Worm (Caenorhabditis elegans) whole organism, L4/young adult: Measurements from ENCODE around the gene srx-41.
"Not testable (repeated sequence)": the region's sequence is repeated elsewhere in the genome, so short reads cannot be mapped to it uniquely, and the experiment has no call there.

ENCODE experiments used
- W03F9.2 ChIP-seq: fragments of 150-350 bp; optimal IDR thresholded peaks from 2 replicates; lab custom pipeline; 2014; ENCODE audit warnings: missing biosample characterization, missing genetic modification characterization
- dao-5 ChIP-seq: sonication (generic microtip); optimal IDR thresholded peaks from 2 replicates; lab custom pipeline; 2016; ENCODE audit warnings: missing genotype, missing genetic modification characterization, moderate library complexity, missing compliant biosample characterization
- him-1 ChIP-seq: sonication (generic microtip); optimal IDR thresholded peaks from 2 replicates; lab custom pipeline; 2016; ENCODE audit warnings: missing genotype, missing genetic modification reagents, missing genetic modification characterization, missing compliant biosample characterization

Gene srx-41

DNA sequence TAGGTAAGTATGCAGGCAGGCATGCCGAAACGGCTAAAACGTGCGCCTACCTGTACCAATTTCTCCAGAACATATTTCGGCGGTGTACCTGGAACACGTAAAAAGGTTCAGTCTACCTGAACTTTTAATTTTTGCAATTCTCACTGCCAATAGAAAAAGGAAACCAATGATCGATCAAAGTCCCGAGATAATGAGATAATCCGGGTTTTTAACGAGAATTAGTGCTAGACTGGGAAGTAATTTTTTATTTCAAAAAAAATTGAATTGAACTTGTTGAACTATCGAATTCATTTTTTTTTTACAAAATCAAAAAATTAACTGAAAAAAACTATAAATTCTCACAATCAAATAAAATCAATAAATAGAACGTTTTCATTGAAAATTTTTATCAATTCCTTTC, 36.4 kb downstream of the srx-41 start, which contains the start of gene T22F3.7:
Gene T22F3.7 (minus strand): TSS at position 101 of the 400 bp plus-strand sequence.
- TF ChIP-seq dao-5 (tag; lab: Kevin White, UChicago) (no peak), him-1 (tag; lab: Kevin White, UChicago) (no peak), W03F9.2 (no peak)

DNA sequence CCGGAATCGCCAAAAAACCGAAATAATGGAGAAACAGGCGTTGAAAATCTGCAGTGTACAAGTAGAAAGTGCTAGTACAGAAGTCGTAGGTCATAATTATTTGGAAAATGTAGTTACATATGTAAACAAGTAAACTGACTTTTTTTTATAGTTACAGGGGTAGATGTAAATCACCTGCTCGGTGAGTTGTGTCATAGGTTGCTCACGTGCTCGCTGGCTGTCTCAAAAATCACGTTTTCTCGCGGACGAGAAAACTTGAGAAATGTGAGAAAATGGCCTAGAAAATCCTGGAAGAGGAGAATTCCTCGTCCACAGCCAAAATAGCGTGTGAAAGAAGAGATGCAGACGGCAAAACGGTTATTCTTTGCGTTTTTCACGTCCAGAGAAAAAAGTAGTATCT, 39.9 kb downstream of the srx-41 start, which contains the start of gene srh-212:
Gene srh-212 (minus strand): TSS at position 101 of the 400 bp plus-strand sequence.
- not testable (repeated sequence) for TF ChIP-seq W03F9.2; dao-5 (tag; lab: Kevin White, UChicago); him-1 (tag; lab: Kevin White, UChicago)

DNA sequence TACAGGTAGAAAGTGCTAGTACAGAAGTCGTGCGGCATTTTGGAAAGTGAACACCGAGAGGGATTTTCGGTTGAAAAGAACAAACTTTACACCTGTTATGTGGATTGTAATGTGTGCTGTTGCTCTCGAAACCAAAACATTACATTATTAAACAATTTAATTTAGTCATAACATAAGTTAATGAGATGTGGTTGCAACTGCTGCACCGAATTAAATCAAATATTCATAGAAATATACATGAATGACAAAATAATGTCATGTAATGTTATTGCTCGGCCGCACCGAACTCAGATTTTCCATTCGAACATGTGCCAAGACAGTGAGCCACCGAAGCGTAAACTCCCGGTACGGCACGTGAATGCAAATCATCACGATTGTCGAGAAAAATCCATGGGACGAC, 42.0 kb downstream of the srx-41 start, which contains the start of gene srh-213:
Gene srh-213 (minus strand): TSS at position 101 of the 400 bp plus-strand sequence.
- TF ChIP-seq him-1 (tag; lab: Kevin White, UChicago) (no peak), dao-5 (tag; lab: Kevin White, UChicago) (no peak), W03F9.2 (no peak)

DNA sequence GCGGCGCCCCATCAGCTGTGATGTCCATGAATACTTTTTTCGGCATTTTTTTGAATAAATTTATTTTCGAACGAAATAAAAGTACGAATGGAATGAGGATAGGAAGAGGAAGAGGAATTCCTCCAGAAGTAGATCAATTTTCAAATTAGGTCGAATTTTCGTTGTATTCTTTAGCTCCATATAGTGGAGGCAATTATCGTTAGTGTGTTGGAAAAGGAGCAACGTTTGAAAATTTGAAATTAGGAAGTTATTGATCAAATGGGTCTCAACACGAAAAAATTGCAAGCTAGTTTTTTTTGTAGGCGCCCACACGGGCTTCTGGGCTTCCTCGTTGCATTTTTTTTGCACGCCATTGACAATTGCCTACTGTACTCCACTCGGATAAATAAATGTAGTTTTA, 44.9 kb downstream of the srx-41 start, which contains the start of gene T22F3.12:
Gene T22F3.12 (minus strand): TSS at position 101 of the 400 bp plus-strand sequence.
- TF ChIP-seq W03F9.2 (no peak), him-1 (tag; lab: Kevin White, UChicago) (no peak), dao-5 (tag; lab: Kevin White, UChicago) (no peak)

DNA sequence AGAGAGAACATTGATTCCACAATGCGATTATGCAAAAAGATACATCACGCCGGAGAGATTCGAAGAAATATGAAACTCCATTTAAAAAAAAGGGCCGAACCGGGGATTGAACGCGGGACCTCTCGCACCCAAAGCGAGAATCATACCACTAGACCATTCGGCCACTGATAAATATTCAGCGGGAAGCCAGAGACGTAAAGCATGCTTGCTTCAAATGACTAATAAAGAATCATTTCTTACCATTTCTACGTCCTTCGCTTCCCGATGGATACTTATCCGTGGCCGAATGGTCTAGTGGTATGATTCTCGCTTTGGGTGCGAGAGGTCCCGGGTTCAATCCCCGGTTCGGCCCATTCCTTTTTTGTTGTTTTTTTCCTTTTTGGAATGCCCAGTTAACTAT, 48.8 kb downstream of the srx-41 start:
- TF ChIP-seq him-1 (tag; lab: Kevin White, UChicago) (no peak), W03F9.2 (no peak), dao-5 (tag; lab: Kevin White, UChicago) (no peak)

DNA sequence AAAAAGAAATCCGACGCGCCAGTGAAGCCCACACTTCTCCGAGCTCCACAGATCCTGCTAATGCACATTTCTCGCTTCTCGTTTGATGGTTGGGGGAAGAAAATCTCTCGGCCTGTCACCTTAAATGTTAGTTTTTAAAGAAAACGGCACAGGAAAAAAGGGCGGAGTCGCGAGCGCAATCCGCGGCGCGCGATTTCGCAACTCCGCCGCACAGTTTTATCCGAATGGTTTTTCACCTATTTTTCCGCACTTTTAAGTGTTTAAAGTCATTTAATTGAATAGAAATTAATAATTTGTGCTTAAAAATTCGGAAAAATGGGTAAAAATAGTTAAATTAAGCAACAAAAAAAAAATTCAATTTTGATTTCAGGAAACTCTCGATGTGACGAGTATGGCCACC, 49.4 kb downstream of the srx-41 start:
- no peak for TF ChIP-seq dao-5 (tag; lab: Kevin White, UChicago)
- no peak for TF ChIP-seq him-1 (tag; lab: Kevin White, UChicago)
- TF ChIP-seq W03F9.2, result no peak

DNA sequence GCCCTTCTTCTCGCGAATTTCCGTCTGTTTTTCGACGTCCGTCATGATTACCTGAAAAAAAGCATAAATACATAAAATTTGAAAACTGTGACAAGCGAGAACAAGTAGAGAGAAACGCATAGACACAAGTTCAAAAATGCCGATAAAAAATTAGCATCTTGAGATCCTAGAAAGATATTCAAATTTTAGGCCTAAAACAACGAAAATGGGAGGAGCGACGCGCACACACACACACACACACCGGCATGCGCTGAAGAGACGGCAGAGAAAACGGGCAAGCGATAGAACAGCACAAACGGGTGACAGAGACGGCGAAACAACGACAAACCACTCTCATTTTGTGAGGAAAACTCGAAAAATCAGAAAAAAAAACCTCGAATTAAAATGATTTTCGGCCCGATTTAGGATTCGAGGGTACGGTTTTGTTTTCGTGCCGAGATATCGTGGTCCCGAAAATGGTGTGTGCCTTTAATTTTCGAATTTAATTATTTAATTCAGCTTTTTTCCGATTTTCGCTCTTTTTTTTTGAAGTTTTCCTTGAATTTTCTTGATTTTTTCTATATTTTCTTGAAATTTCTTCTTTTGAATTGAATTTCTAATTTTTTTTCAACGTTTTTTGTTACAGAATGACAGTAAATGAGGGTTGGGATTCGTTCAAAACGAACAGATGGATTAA, 50.8 kb downstream of the srx-41 start, which contains the start of the genes rpl-11.1 and T22F3.2:
Gene rpl-11.1 (minus strand): TSS at position 51 of the 676 bp plus-strand sequence.
Gene T22F3.2 (plus strand): TSS at position 626 of the 676 bp plus-strand sequence.
- TF ChIP-seq dao-5 (tag; lab: Kevin White, UChicago) (no peak), W03F9.2 (no peak), him-1 (tag; lab: Kevin White, UChicago) (no peak)

DNA sequence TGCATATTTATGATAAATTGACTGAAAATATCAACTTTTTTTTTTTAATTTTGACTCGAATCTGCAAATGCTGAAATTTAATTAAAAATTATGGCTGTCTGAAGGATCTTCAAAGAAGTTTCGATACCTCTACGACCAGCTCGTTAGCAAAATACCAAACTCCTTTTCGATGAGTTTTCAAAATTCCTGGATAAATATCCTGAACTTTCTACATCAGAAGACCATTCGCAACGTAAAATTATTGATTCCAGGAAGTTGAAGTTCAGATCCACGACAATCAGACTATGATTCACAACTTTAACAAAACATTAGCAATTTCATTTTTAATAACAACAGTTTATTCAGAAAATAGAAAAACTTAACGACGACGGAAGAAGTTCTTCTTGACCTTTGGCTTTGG, 52.0 kb downstream of the srx-41 start:
- TF ChIP-seq W03F9.2 (no peak), dao-5 (tag; lab: Kevin White, UChicago) (no peak), him-1 (tag; lab: Kevin White, UChicago) (no peak)
